Worm (Caenorhabditis elegans) whole organism, late embryonic: ENCODE measurements around the gene F23H11.7.
A peak's percentile ranks its signal among the peaks of the same experiment; 100 is the strongest.

Source experiments
- C08G9.2 ChIP-seq: sonication (generic microtip); optimal IDR thresholded peaks from 2 replicates; lab custom pipeline; 2016; ENCODE audit warnings: mild to moderate bottlenecking, missing genetic modification characterization, moderate library complexity, missing compliant biosample characterization
- F13H6.1 ChIP-seq: sonication (generic microtip); optimal IDR thresholded peaks from 2 replicates; lab custom pipeline; 2016; ENCODE audit warnings: missing genetic modification characterization, missing compliant biosample characterization
- K09A11.1 ChIP-seq: sonication (generic microtip); optimal IDR thresholded peaks from 2 replicates; lab custom pipeline; 2017; ENCODE audit warnings: antibody characterized with exemption, mild to moderate bottlenecking, missing genetic modification characterization, missing compliant biosample characterization; ENCODE audit not compliant: insufficient read depth
- Y22D7AL.16 ChIP-seq: sonication (generic microtip); optimal IDR thresholded peaks from 2 replicates; lab custom pipeline; 2016; ENCODE audit warnings: missing genetic modification characterization, missing compliant biosample characterization
- ahr-1 ChIP-seq: sonication (generic microtip); optimal IDR thresholded peaks from 2 replicates; lab custom pipeline; 2016; ENCODE audit warnings: missing genetic modification characterization, missing compliant biosample characterization
- ceh-18 ChIP-seq: sonication (generic microtip); optimal IDR thresholded peaks from 2 replicates; lab custom pipeline; 2016; ENCODE audit warnings: missing genetic modification characterization, missing compliant biosample characterization
- ceh-19 ChIP-seq: fragments of 200-800 bp; sonication (Bioruptor generic); optimal IDR thresholded peaks from 2 replicates; lab custom pipeline; 2018; ENCODE audit warnings: mild to moderate bottlenecking, missing genetic modification characterization, missing compliant biosample characterization
- ceh-22 ChIP-seq: sonication (generic microtip); optimal IDR thresholded peaks from 2 replicates; lab custom pipeline; 2017; ENCODE audit warnings: missing biosample characterization, missing genetic modification characterization
- ceh-30 ChIP-seq: fragments of 150-350 bp; optimal IDR thresholded peaks from 2 replicates; lab custom pipeline; 2014; ENCODE audit warnings: missing biosample characterization, missing genetic modification characterization
- ceh-31 ChIP-seq: sonication (generic microtip); optimal IDR thresholded peaks from 2 replicates; lab custom pipeline; 2016; ENCODE audit warnings: missing genetic modification characterization, missing compliant biosample characterization
- ceh-45 ChIP-seq: fragments of 200-800 bp; sonication (Bioruptor generic); IDR thresholded peaks from 2 replicates; pipeline ENCODE4 v1.3.6; 2022; ENCODE audit warnings: missing genetic modification reagents, missing genetic modification characterization, missing compliant biosample characterization
- ceh-48 ChIP-seq: sonication (generic microtip); optimal IDR thresholded peaks from 2 replicates; lab custom pipeline; 2016; ENCODE audit warnings: missing genetic modification characterization, inconsistent platforms, missing compliant biosample characterization
- ceh-9 ChIP-seq: sonication (generic microtip); optimal IDR thresholded peaks from 2 replicates; lab custom pipeline; 2016; ENCODE audit warnings: mild to moderate bottlenecking, missing genetic modification characterization, inconsistent platforms, missing compliant biosample characterization
- dmd-4 ChIP-seq: sonication (generic microtip); optimal IDR thresholded peaks from 2 replicates; lab custom pipeline; 2016; ENCODE audit warnings: borderline replicate concordance, missing genetic modification characterization, missing compliant biosample characterization
- fkh-6 ChIP-seq: sonication (generic microtip); optimal IDR thresholded peaks from 2 replicates; lab custom pipeline; 2016; ENCODE audit warnings: missing genetic modification characterization, missing compliant biosample characterization
- gmeb-2 ChIP-seq: sonication (generic microtip); optimal IDR thresholded peaks from 2 replicates; lab custom pipeline; 2016; ENCODE audit warnings: missing genetic modification characterization, inconsistent platforms, missing compliant biosample characterization
- hlh-8 ChIP-seq: sonication (generic microtip); optimal IDR thresholded peaks from 2 replicates; lab custom pipeline; 2016; ENCODE audit warnings: missing genotype, missing genetic modification characterization, missing compliant biosample characterization
- mec-3 ChIP-seq: sonication (generic microtip); optimal IDR thresholded peaks from 2 replicates; lab custom pipeline; 2016; ENCODE audit warnings: borderline replicate concordance, missing genetic modification characterization, missing compliant biosample characterization
- nfya-1 ChIP-seq: sonication (generic microtip); optimal IDR thresholded peaks from 2 replicates; lab custom pipeline; 2017; ENCODE audit warnings: missing genetic modification characterization, mild to moderate bottlenecking, missing compliant biosample characterization, antibody characterized with exemption, moderate library complexity
- nhr-232 ChIP-seq: sonication (generic microtip); optimal IDR thresholded peaks from 2 replicates; lab custom pipeline; 2016; ENCODE audit warnings: missing genetic modification characterization, missing compliant biosample characterization
- npax-4 ChIP-seq: sonication (generic microtip); optimal IDR thresholded peaks from 2 replicates; lab custom pipeline; 2016; ENCODE audit warnings: missing genetic modification characterization, missing compliant biosample characterization
- pax-1 ChIP-seq: fragments of 150-350 bp; optimal IDR thresholded peaks from 2 replicates; lab custom pipeline; 2014; ENCODE audit warnings: missing biosample characterization, missing genetic modification characterization
- pha-2 ChIP-seq: sonication (generic microtip); optimal IDR thresholded peaks from 2 replicates; lab custom pipeline; 2017; ENCODE audit warnings: mild to moderate bottlenecking, missing genetic modification characterization, missing compliant biosample characterization
- pqm-1 ChIP-seq: sonication (generic microtip); optimal IDR thresholded peaks from 2 replicates; lab custom pipeline; 2016; ENCODE audit warnings: missing genetic modification characterization, missing compliant biosample characterization
- pros-1 ChIP-seq: fragments of 150-350 bp; optimal IDR thresholded peaks from 2 replicates; lab custom pipeline; 2014; ENCODE audit warnings: missing biosample characterization, missing genetic modification reagents, missing genetic modification characterization
- sdc-2 ChIP-seq: sonication (generic microtip); optimal IDR thresholded peaks from 2 replicates; lab custom pipeline; 2016; ENCODE audit warnings: missing genotype, missing genetic modification characterization, missing compliant biosample characterization
- sox-2 ChIP-seq: fragments of 200-800 bp; sonication (Bioruptor generic); IDR thresholded peaks from 2 replicates; pipeline ENCODE4 v1.3.6; 2022; ENCODE audit warnings: missing genetic modification reagents, missing genetic modification characterization, missing compliant biosample characterization
- tbx-7 ChIP-seq: sonication (generic microtip); optimal IDR thresholded peaks from 2 replicates; lab custom pipeline; 2016; ENCODE audit warnings: missing genotype, missing genetic modification characterization, missing compliant biosample characterization
- unc-3 ChIP-seq, 2 experiments: fragments of 200-800 bp in 1 of 2; sonication (Bioruptor generic) in 1 of 2; sonication (generic microtip) in 1 of 2; conservative IDR thresholded peaks in 1 of 2; optimal IDR thresholded peaks in 1 of 2; 2 replicates each; pipeline versions ENCODE4 v1.3.6 to Lab custom; 2016 to 2022; ENCODE audit warnings: missing compliant biosample characterization in 2 of 2, missing genetic modification characterization in 2 of 2, missing genetic modification reagents in 1 of 2
- unc-42 ChIP-seq: sonication (generic microtip); optimal IDR thresholded peaks from 2 replicates; lab custom pipeline; 2016; ENCODE audit warnings: missing genotype, missing genetic modification characterization, missing compliant biosample characterization
- zip-5 ChIP-seq: sonication (generic microtip); optimal IDR thresholded peaks from 2 replicates; lab custom pipeline; 2016; ENCODE audit warnings: missing genetic modification characterization, missing compliant biosample characterization
- ztf-16 ChIP-seq: sonication (generic microtip); optimal IDR thresholded peaks from 2 replicates; lab custom pipeline; 2017; ENCODE audit warnings: missing genetic modification characterization, missing compliant biosample characterization

Gene F23H11.7

ce11 chrIII:926216-926615 is 7.0 kb upstream of the F23H11.7 start, which contains the start of gene pef-1:
pef-1 (minus strand) TSS chrIII:926316.
- TF ChIP-seq ceh-30 (no peak), K09A11.1 (tag; lab: Kevin White, UChicago) (no peak), ceh-31 (tag; lab: Kevin White, UChicago) (no peak), pros-1 (tag; lab: Kevin White, UChicago) (no peak), C08G9.2 (tag; lab: Kevin White, UChicago) (no peak), ceh-18 (no peak), dmd-4 (no peak), ceh-48 (no peak), ceh-19 (GFP tag; lab: Kevin White, UChicago) (no peak), ceh-9 (no peak), pax-1 (no peak), gmeb-2 (tag; lab: Kevin White, UChicago) (no peak)

- TF ChIP-seq mec-3 (tag; lab: Kevin White, UChicago) (no peak), ceh-9 (no peak), hlh-8 (tag; lab: Kevin White, UChicago) (no peak), nfya-1 (no peak), npax-4 (tag; lab: Kevin White, UChicago) (no peak)
Measured at ce11 chrIII:916897-917296, 2.3 kb downstream of the F23H11.7 start, which contains the start of gene idpp-13. idpp-13 (minus strand) TSS chrIII:916997.

DNA sequence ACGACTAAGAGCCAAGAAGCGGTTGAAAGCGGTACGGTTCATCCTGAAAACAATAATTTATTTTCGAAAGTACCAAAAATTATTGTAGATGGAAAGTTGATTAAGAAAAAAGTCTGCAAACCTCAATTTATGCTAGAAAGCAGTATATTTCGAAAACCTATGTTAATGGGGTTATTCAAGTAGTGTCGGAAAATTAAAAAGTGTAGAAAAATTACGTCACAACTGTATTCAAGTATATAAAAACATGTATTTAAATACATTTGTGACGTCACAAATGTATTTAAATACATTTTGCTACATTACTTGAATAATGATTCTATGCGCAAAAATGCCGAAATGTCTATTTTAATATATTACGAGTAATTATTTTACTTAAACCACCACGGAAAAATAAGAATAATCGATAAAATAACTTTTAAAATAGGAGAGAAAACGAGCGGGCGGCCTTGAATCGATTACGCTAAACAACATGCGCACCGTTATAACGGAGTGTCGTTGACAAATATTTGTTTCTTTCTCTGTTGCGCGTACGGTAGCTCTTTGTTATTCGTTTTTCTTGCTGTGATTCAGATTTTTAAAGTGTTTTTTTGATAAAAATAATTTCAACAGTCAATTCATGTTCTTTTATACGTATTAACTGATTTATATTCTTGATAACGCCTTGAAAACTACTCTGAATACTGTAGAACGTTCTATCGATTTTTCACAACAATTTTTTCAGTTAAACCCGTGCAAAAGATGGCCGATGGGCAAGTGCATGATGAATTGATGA is 8.5 kb downstream of the F23H11.7 start, which contains the start of the genes F23H11.5 and bra-2:
F23H11.5 (minus strand) TSS at position 51 of the 772 bp plus-strand sequence.
bra-2 (plus strand) TSS at position 722 of the 772 bp plus-strand sequence.
- no peak for TF ChIP-seq pha-2 (tag; lab: Kevin White, UChicago)
- TF ChIP-seq ceh-48: peak; percentile 57

- TF ChIP-seq sdc-2 (tag; lab: Kevin White, UChicago) (no peak), Y22D7AL.16 (tag; lab: Kevin White, UChicago) (no peak), pqm-1 (no peak), ahr-1 (tag; lab: Kevin White, UChicago) (no peak), nhr-232 (tag; lab: Kevin White, UChicago) (no peak), gmeb-2 (tag; lab: Kevin White, UChicago) (no peak), unc-42 (tag; lab: Kevin White, UChicago) (no peak), pax-1 (no peak), ceh-45 (GFP tag; lab: Robert Waterston, UW) (no peak), zip-5 (tag; lab: Kevin White, UChicago) (no peak), npax-4 (tag; lab: Kevin White, UChicago) (no peak), dmd-4 (no peak), hlh-8 (tag; lab: Kevin White, UChicago) (no peak)
Measured at ce11 chrIII:909540-909939, 9.7 kb downstream of the F23H11.7 start, which contains the start of gene crls-1. crls-1 (minus strand) TSS chrIII:909902.

DNA sequence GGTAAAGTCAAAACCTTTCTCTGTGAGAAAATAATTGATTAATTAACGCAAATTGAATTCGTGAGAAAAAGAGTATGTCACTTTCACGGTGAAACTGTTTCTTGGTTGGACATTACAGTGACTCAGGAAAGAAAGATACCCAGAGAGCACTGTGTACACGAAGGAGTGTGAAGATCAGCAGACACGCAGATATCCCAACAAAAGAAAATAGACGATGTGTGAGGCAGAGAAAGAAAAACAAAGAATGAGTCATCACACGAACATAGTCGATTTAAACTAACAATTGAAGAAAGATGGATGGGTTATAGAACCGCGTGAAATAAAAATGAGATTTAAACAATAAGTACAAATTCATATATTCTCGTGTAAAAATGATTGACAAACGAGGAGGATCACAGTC is 11.2 kb downstream of the F23H11.7 start:
- no peak for TF ChIP-seq unc-42 (tag; lab: Kevin White, UChicago)
- peak; percentile 30 for TF ChIP-seq nfya-1

- TF ChIP-seq sox-2 (GFP tag; lab: Robert Waterston, UW) (no peak), fkh-6 (tag; lab: Kevin White, UChicago) (no peak)
Measured at ce11 chrIII:907311-907710, 11.9 kb downstream of the F23H11.7 start, which contains the start of gene F23H11.4. F23H11.4 (minus strand) TSS chrIII:907539.

DNA sequence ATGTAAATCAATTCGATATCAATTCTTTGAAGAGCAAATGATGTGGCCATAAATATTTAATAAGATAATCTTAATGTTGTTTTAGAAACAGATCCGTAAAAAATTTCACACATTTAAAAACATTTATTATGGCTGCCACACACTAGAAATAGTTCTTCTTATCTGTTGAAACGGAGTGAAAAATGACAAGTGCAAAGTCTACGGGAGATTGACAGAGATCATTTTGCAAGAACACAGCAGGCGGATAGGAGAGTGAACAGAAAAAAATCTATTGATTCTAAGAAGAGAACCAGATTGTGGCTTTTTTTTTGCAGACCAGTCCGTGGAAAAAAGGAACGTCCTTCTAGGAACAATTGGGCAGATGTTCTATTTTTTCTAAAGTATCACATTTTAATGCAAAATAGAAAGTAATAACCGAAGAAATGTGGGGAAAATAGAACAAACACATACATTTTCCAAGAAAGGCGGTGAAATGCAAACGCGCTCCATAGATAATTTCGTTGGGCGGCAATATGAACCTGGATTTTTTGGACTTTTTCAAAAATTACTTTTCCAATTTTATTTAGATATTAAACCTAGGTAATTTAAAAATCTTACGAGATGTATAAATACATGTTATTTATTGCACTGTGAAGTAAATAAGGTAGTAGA is 17.5 kb downstream of the F23H11.7 start:
- TF ChIP-seq ztf-16 (tag; lab: Kevin White, UChicago) (no peak), ceh-30 (no peak), unc-3 (GFP tag; conservative IDR thresholded peaks at IDR 0.05; lab: Robert Waterston, UW) (no peak), unc-3 (tag; optimal IDR thresholded peaks at IDR 0.05; lab: Kevin White, UChicago) (no peak), ceh-18 (no peak), F13H6.1 (tag; lab: Kevin White, UChicago) (no peak), hlh-8 (tag; lab: Kevin White, UChicago) (no peak), K09A11.1 (tag; lab: Kevin White, UChicago) (no peak), tbx-7 (no peak), unc-42 (tag; lab: Kevin White, UChicago) (no peak), ceh-22 (tag; lab: Kevin White, UChicago) (no peak), sox-2 (GFP tag; lab: Robert Waterston, UW) (no peak)
